Worm (Caenorhabditis elegans) whole organism, L2 larva: Measurements from ENCODE around the gene nhr-192.

Experiments used
- C34F6.9 ChIP-seq: fragments of 150-350 bp; optimal IDR thresholded peaks from 2 replicates; lab custom pipeline; 2014; ENCODE audit warnings: missing biosample characterization, missing genetic modification characterization
- F13H6.1 ChIP-seq: sonication (generic microtip); optimal IDR thresholded peaks from 2 replicates; lab custom pipeline; 2016; ENCODE audit warnings: missing genetic modification characterization, missing compliant biosample characterization
- R02D3.7 ChIP-seq: fragments of 150-350 bp; optimal IDR thresholded peaks from 2 replicates; lab custom pipeline; 2014; ENCODE audit warnings: missing biosample characterization, missing genetic modification characterization
- Y55F3AM.14 ChIP-seq: fragments of 200-800 bp; sonication (Bioruptor generic); optimal IDR thresholded peaks from 2 replicates; lab custom pipeline; 2018; ENCODE audit warnings: mild to moderate bottlenecking, missing genetic modification characterization, missing compliant biosample characterization
- ZK546.5 ChIP-seq: sonication (generic microtip); optimal IDR thresholded peaks from 2 replicates; lab custom pipeline; 2017; ENCODE audit warnings: missing biosample characterization, missing genetic modification characterization
- alr-1 ChIP-seq: fragments of 150-350 bp; optimal IDR thresholded peaks from 2 replicates; lab custom pipeline; 2014; ENCODE audit warnings: missing biosample characterization, missing genetic modification characterization
- aly-2 ChIP-seq: fragments of 150-350 bp; optimal IDR thresholded peaks from 2 replicates; lab custom pipeline; 2014; ENCODE audit warnings: missing biosample characterization, missing genetic modification characterization
- ama-1 ChIP-seq: fragments of 150-350 bp; optimal IDR thresholded peaks from 2 replicates; lab custom pipeline; 2018; ENCODE audit warnings: inconsistent platforms
- blmp-1 ChIP-seq: sonication (generic microtip); optimal IDR thresholded peaks from 2 replicates; lab custom pipeline; 2017; ENCODE audit warnings: missing genetic modification characterization, mild to moderate bottlenecking, missing compliant biosample characterization, antibody characterized with exemption, moderate library complexity; ENCODE audit not compliant: insufficient read depth
- ceh-16 ChIP-seq: fragments of 150-350 bp; optimal IDR thresholded peaks from 2 replicates; lab custom pipeline; 2014; ENCODE audit warnings: missing biosample characterization, missing genetic modification characterization
- ceh-82 ChIP-seq: fragments of 150-350 bp; optimal IDR thresholded peaks from 2 replicates; lab custom pipeline; 2014; ENCODE audit warnings: missing biosample characterization, missing genetic modification characterization
- crh-2 ChIP-seq: sonication (generic microtip); optimal IDR thresholded peaks from 2 replicates; lab custom pipeline; 2017; ENCODE audit warnings: missing biosample characterization, missing genetic modification characterization
- dmd-4 ChIP-seq: sonication (generic microtip); optimal IDR thresholded peaks from 2 replicates; lab custom pipeline; 2017; ENCODE audit warnings: missing biosample characterization, missing genetic modification characterization
- egl-27 ChIP-seq: sonication (generic microtip); optimal IDR thresholded peaks from 3 replicates; lab custom pipeline; 2017; ENCODE audit warnings: missing biosample characterization, missing genetic modification reagents, missing genetic modification characterization
- elt-1 ChIP-seq: fragments of 150-350 bp; optimal IDR thresholded peaks from 2 replicates; lab custom pipeline; 2014; ENCODE audit warnings: missing biosample characterization, missing genetic modification characterization
- elt-3 ChIP-seq: sonication (generic microtip); optimal IDR thresholded peaks from 2 replicates; lab custom pipeline; 2017; ENCODE audit warnings: missing biosample characterization, missing genetic modification characterization
- fos-1 ChIP-seq: fragments of 150-350 bp; optimal IDR thresholded peaks from 2 replicates; lab custom pipeline; 2014; ENCODE audit warnings: missing biosample characterization, missing genetic modification characterization
- gmeb-1 ChIP-seq: fragments of 150-350 bp; optimal IDR thresholded peaks from 2 replicates; lab custom pipeline; 2014; ENCODE audit warnings: missing biosample characterization, missing genetic modification characterization
- lin-11 ChIP-seq: fragments of 150-350 bp; sonication (generic microtip); optimal IDR thresholded peaks from 2 replicates; lab custom pipeline; 2014; ENCODE audit warnings: missing biosample characterization, missing genetic modification characterization, inconsistent platforms, mixed read lengths
- lin-13 ChIP-seq: fragments of 150-350 bp; optimal IDR thresholded peaks from 2 replicates; lab custom pipeline; 2014; ENCODE audit warnings: missing biosample characterization, missing genetic modification reagents, missing genetic modification characterization
- lin-39 ChIP-seq: fragments of 150-350 bp; optimal IDR thresholded peaks from 2 replicates; lab custom pipeline; 2014; ENCODE audit warnings: missing biosample characterization, missing genetic modification reagents, missing genetic modification characterization
- lsy-2 ChIP-seq, 2 experiments: fragments of 150-350 bp in 1 of 2; sonication (generic microtip) in 1 of 2; optimal IDR thresholded peaks; 2 replicates each; lab custom pipeline; 2014 to 2017; ENCODE audit warnings: missing biosample characterization in 2 of 2, missing genetic modification characterization in 2 of 2
- mab-5 ChIP-seq: fragments of 150-350 bp; optimal IDR thresholded peaks from 2 replicates; lab custom pipeline; 2014; ENCODE audit warnings: missing biosample characterization, missing genetic modification characterization
- mbf-1 ChIP-seq: sonication (generic microtip); optimal IDR thresholded peaks from 2 replicates; lab custom pipeline; 2017; ENCODE audit warnings: missing biosample characterization, missing genetic modification characterization
- mdl-1 ChIP-seq, 2 experiments: fragments of 150-350 bp in 1 of 2; sonication (generic microtip) in 1 of 2; optimal IDR thresholded peaks; 2 replicates each; lab custom pipeline; 2017; ENCODE audit warnings: missing biosample characterization in 2 of 2, missing genetic modification characterization in 2 of 2
- nhr-10 ChIP-seq: sonication (generic microtip); optimal IDR thresholded peaks from 2 replicates; lab custom pipeline; 2017; ENCODE audit warnings: missing biosample characterization, missing genetic modification characterization
- nhr-11 ChIP-seq: fragments of 150-350 bp; optimal IDR thresholded peaks from 2 replicates; lab custom pipeline; 2014; ENCODE audit warnings: missing biosample characterization, missing genetic modification characterization
- nhr-12 ChIP-seq: fragments of 150-350 bp; optimal IDR thresholded peaks from 2 replicates; lab custom pipeline; 2014; ENCODE audit warnings: missing biosample characterization, missing genetic modification characterization
- nhr-129 ChIP-seq: fragments of 150-350 bp; optimal IDR thresholded peaks from 2 replicates; lab custom pipeline; 2014; ENCODE audit warnings: missing biosample characterization, missing genetic modification characterization
- nhr-21 ChIP-seq: fragments of 150-350 bp; optimal IDR thresholded peaks from 2 replicates; lab custom pipeline; 2014; ENCODE audit warnings: missing biosample characterization, missing genetic modification characterization
- nhr-23 ChIP-seq: fragments of 150-350 bp; optimal IDR thresholded peaks from 2 replicates; lab custom pipeline; 2014; ENCODE audit warnings: missing biosample characterization, missing genetic modification reagents, missing genetic modification characterization
- nhr-237 ChIP-seq: fragments of 150-350 bp; optimal IDR thresholded peaks from 2 replicates; lab custom pipeline; 2014; ENCODE audit warnings: missing biosample characterization, missing genetic modification characterization
- nhr-25 ChIP-seq: fragments of 150-350 bp; sonication (generic microtip); optimal IDR thresholded peaks from 3 replicates; lab custom pipeline; 2014; ENCODE audit warnings: missing biosample characterization, missing genetic modification characterization
- nhr-6 ChIP-seq: fragments of 150-350 bp; optimal IDR thresholded peaks from 2 replicates; lab custom pipeline; 2014; ENCODE audit warnings: missing biosample characterization, missing genetic modification characterization
- nhr-77 ChIP-seq: fragments of 150-350 bp; optimal IDR thresholded peaks from 2 replicates; lab custom pipeline; 2014; ENCODE audit warnings: missing biosample characterization, missing genetic modification characterization
- peb-1 ChIP-seq: fragments of 150-350 bp; optimal IDR thresholded peaks from 2 replicates; lab custom pipeline; 2014; ENCODE audit warnings: missing biosample characterization, missing genetic modification characterization
- sem-4 ChIP-seq: fragments of 150-350 bp; optimal IDR thresholded peaks from 2 replicates; lab custom pipeline; 2014; ENCODE audit warnings: missing biosample characterization, missing genetic modification reagents, missing genetic modification characterization
- sma-3 ChIP-seq: sonication (generic microtip); optimal IDR thresholded peaks from 2 replicates; lab custom pipeline; 2016; ENCODE audit warnings: missing genetic modification reagents, missing genetic modification characterization, missing compliant biosample characterization
- sma-9 ChIP-seq, 2 experiments: fragments of 150-350 bp in 1 of 2; sonication (generic microtip) in 1 of 2; optimal IDR thresholded peaks; 2 replicates each; lab custom pipeline; 2014 to 2016; ENCODE audit warnings: missing genetic modification characterization in 2 of 2, mild to moderate bottlenecking in 1 of 2, missing biosample characterization in 1 of 2, missing compliant biosample characterization in 1 of 2, missing genetic modification reagents in 1 of 2, moderate library complexity in 1 of 2
- snpc-4 ChIP-seq: fragments of 150-350 bp; optimal IDR thresholded peaks from 2 replicates; lab custom pipeline; 2014; ENCODE audit warnings: missing biosample characterization, missing genetic modification characterization
- unc-39 ChIP-seq: fragments of 150-350 bp; optimal IDR thresholded peaks from 2 replicates; lab custom pipeline; 2014; ENCODE audit warnings: missing biosample characterization, missing genetic modification characterization
- unc-55 ChIP-seq: fragments of 150-350 bp; sonication (generic microtip); optimal IDR thresholded peaks from 3 replicates; lab custom pipeline; 2014; ENCODE audit warnings: missing biosample characterization, missing genetic modification reagents, missing genetic modification characterization
- unc-62 ChIP-seq: fragments of 150-350 bp; optimal IDR thresholded peaks from 2 replicates; lab custom pipeline; 2014; ENCODE audit warnings: missing biosample characterization, missing genetic modification reagents, missing genetic modification characterization
- zag-1 ChIP-seq: fragments of 150-350 bp; optimal IDR thresholded peaks from 2 replicates; lab custom pipeline; 2014; ENCODE audit warnings: missing biosample characterization, missing genetic modification characterization
- ztf-1 ChIP-seq: fragments of 200-800 bp; sonication (Bioruptor generic); conservative IDR thresholded peaks from 2 replicates; pipeline ENCODE4 v1.3.6; 2022; ENCODE audit warnings: missing genetic modification characterization, missing compliant biosample characterization
- ztf-11 ChIP-seq: sonication (generic microtip); optimal IDR thresholded peaks from 2 replicates; lab custom pipeline; 2017; ENCODE audit warnings: missing biosample characterization, missing genetic modification characterization
- ztf-4 ChIP-seq: fragments of 150-350 bp; optimal IDR thresholded peaks from 2 replicates; lab custom pipeline; 2014; ENCODE audit warnings: missing biosample characterization, missing genetic modification characterization

The nhr-192 gene

ce11 chrV:10043234-10043796, 27.1 kb downstream of the nhr-192 start, which contains the start of gene T06E8.8 (continued):
- no peak for TF ChIP-seq ceh-16 (tag; lab: Kevin White, UChicago)
- no peak for TF ChIP-seq aly-2
- TF ChIP-seq C34F6.9 (tag; lab: Kevin White, UChicago), result peak; percentile 48
- peak; percentile 87 for TF ChIP-seq nhr-25
- peak; percentile 70 for TF ChIP-seq crh-2 (tag; lab: Kevin White, UChicago)
- peak in 1 of 2 experiments; percentile 83 for TF ChIP-seq lsy-2 (tag; optimal IDR thresholded peaks at IDR 0.05; lab: Kevin White, UChicago)
- TF ChIP-seq zag-1, result no peak
- no peak for TF ChIP-seq alr-1 (tag; lab: Kevin White, UChicago)
- TF ChIP-seq peb-1 (tag; lab: Kevin White, UChicago), result no peak
- TF ChIP-seq fos-1 (tag; lab: Kevin White, UChicago), result peak; percentile 56
- no peak for TF ChIP-seq dmd-4
- TF ChIP-seq F13H6.1 (tag; lab: Kevin White, UChicago), result peak; percentile 81
- TF ChIP-seq sem-4 (tag; lab: Kevin White, UChicago), result peak; percentile 82
- TF ChIP-seq nhr-6, result peak; percentile 83
- no peak for TF ChIP-seq elt-1
- no peak for TF ChIP-seq lin-39 (tag; lab: Kevin White, UChicago)
- TF ChIP-seq elt-3 (tag; lab: Kevin White, UChicago), result no peak
- peak; percentile 74 for TF ChIP-seq unc-55 (GFP tag; lab: Kevin White, UChicago)
- no peak for TF ChIP-seq nhr-11 (tag; lab: Kevin White, UChicago)
- TF ChIP-seq egl-27 (tag; lab: Kevin White, UChicago), result peak; percentile 63
- TF ChIP-seq Y55F3AM.14 (GFP tag; lab: Kevin White, UChicago), result peak; percentile 20
- TF ChIP-seq mbf-1, result no peak
- peak; percentile 87 for TF ChIP-seq blmp-1
- no peak for TF ChIP-seq mab-5 (tag; lab: Kevin White, UChicago)
- TF ChIP-seq unc-62 (GFP tag; lab: Kevin White, UChicago), result no peak
- TF ChIP-seq nhr-129, result peak; percentile 78
- no peak for TF ChIP-seq ztf-11 (tag; lab: Kevin White, UChicago)

- no peak for TF ChIP-seq alr-1 (tag; lab: Kevin White, UChicago)
- peak; percentile 23 for TF ChIP-seq nhr-6
- peak; percentile 81 for TF ChIP-seq crh-2 (tag; lab: Kevin White, UChicago)
- TF ChIP-seq nhr-12 (tag; lab: Kevin White, UChicago), result no peak
- TF ChIP-seq nhr-25, result peak; percentile 3
- no peak for TF ChIP-seq lin-39 (tag; lab: Kevin White, UChicago)
- TF ChIP-seq egl-27 (tag; lab: Kevin White, UChicago), result peak; percentile 71
- no peak for TF ChIP-seq nhr-11 (tag; lab: Kevin White, UChicago)
- no peak for TF ChIP-seq ztf-11 (tag; lab: Kevin White, UChicago)
- TF ChIP-seq aly-2, result no peak
- TF ChIP-seq ceh-82 (tag; lab: Kevin White, UChicago), result no peak
- peak; percentile 84 for TF ChIP-seq C34F6.9 (tag; lab: Kevin White, UChicago)
- TF ChIP-seq ztf-4 (tag; lab: Kevin White, UChicago), result no peak
- TF ChIP-seq R02D3.7 (tag; lab: Kevin White, UChicago), result no peak
- peak; percentile 28 for TF ChIP-seq zag-1
- no peak for TF ChIP-seq peb-1 (tag; lab: Kevin White, UChicago)
- TF ChIP-seq unc-62 (GFP tag; lab: Kevin White, UChicago), result no peak
- peak; percentile 80 for TF ChIP-seq F13H6.1 (tag; lab: Kevin White, UChicago)
- TF ChIP-seq lin-13 (GFP tag; lab: Kevin White, UChicago), result peak; percentile 40
- TF ChIP-seq ztf-1 (GFP tag; lab: Robert Waterston, UW), result no peak
- no peak for TF ChIP-seq mbf-1
- TF ChIP-seq ZK546.5 (tag; lab: Kevin White, UChicago), result no peak
- TF ChIP-seq nhr-10 (tag; lab: Kevin White, UChicago), result peak; percentile 8
- no peak for TF ChIP-seq nhr-77 (tag; lab: Kevin White, UChicago)
- TF ChIP-seq elt-3 (tag; lab: Kevin White, UChicago), result no peak
- peak; percentile 95 for TF ChIP-seq sma-9 (GFP tag; optimal IDR thresholded peaks at IDR 0.05; lab: Kevin White, UChicago)
- TF ChIP-seq sma-9 (tag; optimal IDR thresholded peaks at IDR 0.05; lab: Kevin White, UChicago), result no peak
- TF ChIP-seq mab-5 (tag; lab: Kevin White, UChicago), result peak; percentile 36
- no peak for TF ChIP-seq nhr-23 (tag; lab: Kevin White, UChicago)
- TF ChIP-seq nhr-21 (tag; lab: Kevin White, UChicago), result peak; percentile 39
- TF ChIP-seq nhr-129, result peak; percentile 80
- TF ChIP-seq nhr-237, result no peak
- no peak for TF ChIP-seq unc-39
- peak; percentile 27 for TF ChIP-seq lin-11 (tag; lab: Kevin White, UChicago)
- peak; percentile 89 to 98 for TF ChIP-seq lsy-2 (tag; optimal IDR thresholded peaks at IDR 0.05; lab: Kevin White, UChicago)
- no peak for TF ChIP-seq ceh-16 (tag; lab: Kevin White, UChicago)
- TF ChIP-seq fos-1 (tag; lab: Kevin White, UChicago), result peak; percentile 46
- no peak for TF ChIP-seq elt-1
- no peak for TF ChIP-seq ama-1
- peak; percentile 4 for TF ChIP-seq sem-4 (tag; lab: Kevin White, UChicago)
- peak in 1 of 2 experiments; percentile 71 for TF ChIP-seq mdl-1 (tag; optimal IDR thresholded peaks at IDR 0.05; lab: Kevin White, UChicago)
- no peak for TF ChIP-seq dmd-4
- no peak for TF ChIP-seq Y55F3AM.14 (GFP tag; lab: Kevin White, UChicago)
- peak; percentile 74 for TF ChIP-seq unc-55 (GFP tag; lab: Kevin White, UChicago)
- TF ChIP-seq blmp-1, result no peak
- TF ChIP-seq sma-3 (GFP tag; lab: Kevin White, UChicago), result peak; percentile 53
- TF ChIP-seq snpc-4, result no peak
- TF ChIP-seq gmeb-1 (tag; lab: Kevin White, UChicago), result peak; percentile 42
Measured at ce11 chrV:10042254-10042653, 28.2 kb downstream of the nhr-192 start.
